Worm (Caenorhabditis elegans): ENCODE measurements around the gene B0228.7.

Gene B0228.7

DNA sequence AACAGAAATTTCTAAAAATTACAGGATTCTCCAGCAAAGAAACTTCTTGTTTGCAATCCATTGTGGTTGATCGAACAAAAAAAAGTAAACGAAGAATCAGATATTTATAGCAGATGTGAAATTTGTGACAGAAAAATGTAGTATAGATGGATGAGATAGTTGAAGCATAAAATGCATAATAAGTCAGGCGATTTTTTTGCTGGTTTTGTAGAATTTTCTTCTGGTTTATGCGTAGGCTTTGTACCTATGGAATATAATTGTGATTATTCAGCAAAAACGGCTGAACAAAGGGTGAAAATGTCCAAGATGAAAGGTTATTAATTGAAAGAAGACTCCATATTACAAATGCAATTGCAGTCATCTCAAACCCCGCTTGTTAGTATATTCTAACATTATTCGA lies 6.6 kb upstream of the B0228.7 start, which contains the start of gene srh-39:
Gene srh-39 (minus strand): TSS at position 101 of the 400 bp plus-strand sequence.
- no peak for TF ChIP-seq sup-37 (GFP tag; optimal IDR thresholded peaks at IDR 0.05)
- no peak for TF ChIP-seq ceh-88 (GFP tag; IDR thresholded peaks at IDR 0.05)
- no peak for TF ChIP-seq elt-2 (tag; optimal IDR thresholded peaks at IDR 0.05)
- TF ChIP-seq ces-1 (GFP tag; optimal IDR thresholded peaks at IDR 0.05) = no peak
- no peak for TF ChIP-seq aly-2 (tag; optimal IDR thresholded peaks at IDR 0.05)
- no peak for TF ChIP-seq nhr-90 (tag; optimal IDR thresholded peaks at IDR 0.05; ENCODE audit: poor library complexity)
- no peak for TF ChIP-seq efl-1 (optimal IDR thresholded peaks at IDR 0.05)
- TF ChIP-seq efl-1 (GFP tag; optimal IDR thresholded peaks at IDR 0.05 in 1 of 2) = no peak
- TF ChIP-seq nhr-76 (tag; optimal IDR thresholded peaks at IDR 0.05) = no peak

DNA sequence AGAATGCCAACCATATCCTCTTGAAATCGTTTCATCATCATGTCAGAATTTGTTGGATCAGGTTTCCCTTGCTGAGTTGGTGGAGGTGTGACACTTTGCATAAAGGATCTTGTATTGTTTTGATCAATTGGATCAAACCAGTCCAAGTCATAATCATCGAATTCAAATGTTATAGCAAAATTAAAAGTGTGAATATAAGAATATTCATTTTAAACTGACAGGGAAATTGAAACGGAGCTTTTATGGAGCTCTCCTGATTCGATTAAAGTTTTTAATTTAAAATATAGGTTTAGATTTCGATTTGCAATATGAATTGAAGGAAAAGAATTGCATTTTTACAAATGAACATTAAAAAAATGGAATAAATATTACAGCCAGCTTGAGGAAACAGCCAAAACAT lies 4.7 kb upstream of the B0228.7 start, which contains the start of gene B0228.9:
Gene B0228.9 (minus strand): TSS at position 101 of the 400 bp plus-strand sequence.
- no peak for TF ChIP-seq xbp-1 (tag; optimal IDR thresholded peaks at IDR 0.05)
- TF ChIP-seq ceh-82 (tag; optimal IDR thresholded peaks at IDR 0.05) = no peak
- no peak for TF ChIP-seq nhr-90 (tag; optimal IDR thresholded peaks at IDR 0.05; ENCODE audit: poor library complexity)
- TF ChIP-seq tbx-2 (tag; optimal IDR thresholded peaks at IDR 0.05) = no peak
- TF ChIP-seq hlh-17 (GFP tag; optimal IDR thresholded peaks at IDR 0.05; ENCODE audit: borderline replicate concordance) = no peak
- TF ChIP-seq unc-86 (tag; optimal IDR thresholded peaks at IDR 0.05) = no peak
- no peak for TF ChIP-seq snu-23 (GFP tag; optimal IDR thresholded peaks at IDR 0.05)
- no peak for TF ChIP-seq C16A3.4 (tag; optimal IDR thresholded peaks at IDR 0.05)
- TF ChIP-seq zag-1 (tag; optimal IDR thresholded peaks at IDR 0.05) = no peak

DNA sequence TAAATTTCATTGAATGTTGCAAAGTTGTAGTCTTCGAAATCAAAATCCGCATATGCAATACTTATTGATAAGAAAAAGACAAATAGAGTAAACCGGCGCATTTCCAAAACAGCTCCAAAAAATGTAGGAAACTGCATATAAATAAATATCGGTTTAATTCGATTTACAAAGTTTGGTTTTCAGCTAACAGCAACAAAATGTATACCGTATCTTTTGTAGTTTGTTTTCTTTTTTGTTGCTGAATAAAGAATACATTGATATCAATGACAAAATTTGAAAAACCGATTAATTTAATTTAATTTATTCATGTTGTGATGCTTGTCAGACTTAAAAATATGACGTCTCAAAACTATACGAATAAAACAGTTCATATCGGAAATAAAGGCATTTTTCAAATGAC lies 2.6 kb upstream of the B0228.7 start, which contains the start of gene B0228.8:
Gene B0228.8 (minus strand): TSS at position 101 of the 400 bp plus-strand sequence.
- TF ChIP-seq xbp-1 (tag; optimal IDR thresholded peaks at IDR 0.05) (no peak), nhr-20 (tag; optimal IDR thresholded peaks at IDR 0.05) (no peak), elt-3 (tag; optimal IDR thresholded peaks at IDR 0.05) (no peak), pax-3 (tag; optimal IDR thresholded peaks at IDR 0.05) (no peak), fkh-8 (tag; optimal IDR thresholded peaks at IDR 0.05) (no peak), ets-5 (GFP tag; IDR thresholded peaks at IDR 0.05) (no peak), snpc-4 (tag; optimal IDR thresholded peaks at IDR 0.05) (no peak), lin-13 (GFP tag; optimal IDR thresholded peaks at IDR 0.05) (no peak), lin-14 (GFP tag; optimal IDR thresholded peaks at IDR 0.05) (no peak), nhr-19 (GFP tag; conservative IDR thresholded peaks at IDR 0.05) (no peak), dsc-1 (tag; optimal IDR thresholded peaks at IDR 0.05) (no peak), ces-1 (GFP tag; optimal IDR thresholded peaks at IDR 0.05) (no peak), fos-1 (tag; optimal IDR thresholded peaks at IDR 0.05) (no peak), sptf-1 (tag; optimal IDR thresholded peaks at IDR 0.05) (no peak), ceh-63 (GFP tag; optimal IDR thresholded peaks at IDR 0.05) (no peak), tlp-1 (tag; optimal IDR thresholded peaks at IDR 0.05) (no peak), nhr-11 (tag; optimal IDR thresholded peaks at IDR 0.05) (no peak)

ce11 chrII:7756810-7757209 lies 2.0 kb downstream of the B0228.7 start:
- peak; percentile 61 for TF ChIP-seq mep-1 (tag; optimal IDR thresholded peaks at IDR 0.05)
- TF ChIP-seq mdl-1 (tag; optimal IDR thresholded peaks at IDR 0.05) = peak in 1 of 2 experiments; percentile 59
- TF ChIP-seq grh-1 (GFP tag; IDR thresholded peaks at IDR 0.05) = peak; percentile 37; the same call in 1 of the 2 replicates
- TF ChIP-seq lsy-2 (tag; optimal IDR thresholded peaks at IDR 0.05) = peak; percentile 27 to 56
- peak in 1 of 3 experiments; percentile 27 for TF ChIP-seq ceh-82 (tag; optimal IDR thresholded peaks at IDR 0.05)
- TF ChIP-seq skn-1 (tag; optimal IDR thresholded peaks at IDR 0.05) = peak; percentile 8
- no peak for TF ChIP-seq fkh-8 (tag; optimal IDR thresholded peaks at IDR 0.05)
- no peak for TF ChIP-seq ces-1 (GFP tag; optimal IDR thresholded peaks at IDR 0.05)
- TF ChIP-seq nhr-20 (tag; optimal IDR thresholded peaks at IDR 0.05) = peak; percentile 72
- no peak for TF ChIP-seq nhr-77 (tag; optimal IDR thresholded peaks at IDR 0.05)
- TF ChIP-seq elt-3 (tag; optimal IDR thresholded peaks at IDR 0.05) = peak in 3 of 6 experiments; percentile 12 to 67 (median 62)
- no peak for TF ChIP-seq snpc-4 (tag; optimal IDR thresholded peaks at IDR 0.05)
- TF ChIP-seq unc-130 (tag; optimal IDR thresholded peaks at IDR 0.05) = peak; percentile 63
- TF ChIP-seq jun-1 (tag; optimal IDR thresholded peaks at IDR 0.05) = no peak
- peak; percentile 55 for TF ChIP-seq ama-1 (optimal IDR thresholded peaks at IDR 0.05)
- TF ChIP-seq lin-35 (GFP tag; optimal IDR thresholded peaks at IDR 0.05) = peak; percentile 23 to 75
- TF ChIP-seq xbp-1 (tag; optimal IDR thresholded peaks at IDR 0.05) = peak; percentile 23
- peak; percentile 56 for TF ChIP-seq aly-2 (tag; optimal IDR thresholded peaks at IDR 0.05)
- peak; percentile 76 for TF ChIP-seq rnt-1 (tag; optimal IDR thresholded peaks at IDR 0.05)
- peak; percentile 73 for TF ChIP-seq C16A3.4 (tag; optimal IDR thresholded peaks at IDR 0.05)
- TF ChIP-seq aha-1 (tag; optimal IDR thresholded peaks at IDR 0.05) = no peak
- peak; percentile 32 to 53 for TF ChIP-seq efl-1 (optimal IDR thresholded peaks at IDR 0.05)
- TF ChIP-seq efl-1 (GFP tag; optimal IDR thresholded peaks at IDR 0.05 in 1 of 2) = peak in 1 of 2 experiments; percentile 0
- peak; percentile 53 for TF ChIP-seq lir-3 (tag; optimal IDR thresholded peaks at IDR 0.05; ENCODE audit: poor library complexity)
- peak; percentile 21 to 36 (median 25) for TF ChIP-seq dpl-1 (GFP tag; optimal IDR thresholded peaks at IDR 0.05)
- peak; percentile 14; the same call in 1 of the 2 replicates for TF ChIP-seq mab-9 (GFP tag; IDR thresholded peaks at IDR 0.05)
